Worm (Caenorhabditis elegans): Measurements from ENCODE around the gene srj-54.

DNA sequence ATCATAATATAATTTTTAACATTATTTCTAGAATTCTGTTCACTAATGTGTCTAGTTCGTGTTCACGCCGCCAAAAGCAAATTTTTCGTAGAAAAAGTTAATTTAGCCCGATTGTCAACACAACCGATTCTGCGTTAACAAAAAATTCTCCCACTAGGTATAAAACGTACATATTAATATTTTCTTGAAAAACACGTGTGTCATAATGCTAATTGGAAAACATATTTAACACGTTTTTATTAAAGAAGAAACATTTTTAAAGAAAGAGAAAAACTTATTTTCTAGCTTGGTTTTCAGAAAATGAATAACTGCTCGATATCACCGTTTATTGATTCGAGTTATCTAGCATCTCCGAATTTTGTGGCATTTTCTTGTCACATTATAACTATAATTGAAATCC is 10.5 kb upstream of the srj-54 start, which contains the start of gene srh-243:
- no peak for TF ChIP-seq ceh-14 (tag; optimal IDR thresholded peaks at IDR 0.05)
- no peak for TF ChIP-seq tbx-2 (tag; optimal IDR thresholded peaks at IDR 0.05)
- no peak for TF ChIP-seq K02D7.2 (tag; optimal IDR thresholded peaks at IDR 0.05)
- TF ChIP-seq nfya-1 (tag; optimal IDR thresholded peaks at IDR 0.05): no peak
- TF ChIP-seq nhr-11 (tag; optimal IDR thresholded peaks at IDR 0.05): no peak
- TF ChIP-seq rnt-1 (tag; optimal IDR thresholded peaks at IDR 0.05): no peak
- no peak for TF ChIP-seq elt-2 (tag; optimal IDR thresholded peaks at IDR 0.05)
- no peak for TF ChIP-seq ceh-2 (tag; optimal IDR thresholded peaks at IDR 0.05)
